Fruit fly (Drosophila melanogaster): ENCODE results near the gene CG15628.

CG15628 gene

dm6 chr2L:4821757-4822156 is at the start of gene CG15628:
CG15628 (plus strand) TSS chr2L:4821774.
- no peak for TF ChIP-seq sv (GFP tag; optimal IDR thresholded peaks at IDR 0.05)
- TF ChIP-seq br (GFP tag; optimal IDR thresholded peaks at IDR 0.05) = no peak
- TF ChIP-seq Dfd (GFP tag; optimal IDR thresholded peaks at IDR 0.05) = peak; percentile 65
- no peak for TF ChIP-seq usp (GFP tag; optimal IDR thresholded peaks at IDR 0.05)
- TF ChIP-seq Dif (GFP tag; optimal IDR thresholded peaks at IDR 0.05; ENCODE audit: partially characterized antibody) = no peak
- no peak for TF ChIP-seq dsf (GFP tag; optimal IDR thresholded peaks at IDR 0.05; ENCODE audit: borderline replicate concordance)
- TF ChIP-seq psq (GFP tag; optimal IDR thresholded peaks at IDR 0.05) = no peak
- TF ChIP-seq Hr83 (GFP tag; optimal IDR thresholded peaks at IDR 0.05; ENCODE audit: poor library complexity, severe bottlenecking) = peak; percentile 42

- peak; percentile 60 for TF ChIP-seq Myc (optimal IDR thresholded peaks at IDR 0.05)
- TF ChIP-seq CrebA (GFP tag; optimal IDR thresholded peaks at IDR 0.05; ENCODE audit: borderline replicate concordance) = no peak
Measured at dm6 chr2L:4793780-4794523, 27.6 kb upstream of the CG15628 start, which contains the start of gene fipi. fipi (minus strand) TSS chr2L:4794044.

dm6 chr2L:4794524-4794804 is 27.1 kb upstream of the CG15628 start, which contains the start of gene CG3294:
CG3294 (plus strand) TSS chr2L:4794549.
- TF ChIP-seq sv (GFP tag; optimal IDR thresholded peaks at IDR 0.05) (no peak), Rel (GFP tag; optimal IDR thresholded peaks at IDR 0.05) (no peak), Rel (tag; optimal IDR thresholded peaks at IDR 0.05) (no peak), HLH106 (tag; optimal IDR thresholded peaks at IDR 0.05) (no peak), Hnf4 (GFP tag; optimal IDR thresholded peaks at IDR 0.05) (no peak)

dm6 chr2L:4797643-4798042 is 23.9 kb upstream of the CG15628 start:
- TF ChIP-seq fru (GFP tag; optimal IDR thresholded peaks at IDR 0.05) (peak; percentile 51), dmrt93B (GFP tag; optimal IDR thresholded peaks at IDR 0.05) (peak; percentile 59), GATAd (GFP tag; optimal IDR thresholded peaks at IDR 0.05) (no peak), HLH106 (tag; optimal IDR thresholded peaks at IDR 0.05) (peak; percentile 80), foxo (GFP tag; optimal IDR thresholded peaks at IDR 0.05) (peak in 1 of 2 experiments; percentile 44), OdsH (GFP tag; optimal IDR thresholded peaks at IDR 0.05) (peak; percentile 1), tai (GFP tag; optimal IDR thresholded peaks at IDR 0.05) (no peak), br (GFP tag; optimal IDR thresholded peaks at IDR 0.05) (peak; percentile 25)

- TF ChIP-seq pan (optimal IDR thresholded peaks at IDR 0.05) (no peak), GATAd (GFP tag; optimal IDR thresholded peaks at IDR 0.05) (no peak), br (GFP tag; optimal IDR thresholded peaks at IDR 0.05) (no peak), lola (GFP tag; optimal IDR thresholded peaks at IDR 0.05) (no peak), h (GFP tag; optimal IDR thresholded peaks at IDR 0.05) (no peak), psq (GFP tag; optimal IDR thresholded peaks at IDR 0.05) (no peak), Hnf4 (GFP tag; optimal IDR thresholded peaks at IDR 0.05) (no peak), brk (GFP tag; optimal IDR thresholded peaks at IDR 0.05) (no peak), jim (GFP tag; optimal IDR thresholded peaks at IDR 0.05) (no peak), dl (GFP tag; optimal IDR thresholded peaks at IDR 0.05; ENCODE audit: insufficient read depth in 1 of 2, partially characterized antibody in 2 of 2) (no peak), Hr83 (GFP tag; optimal IDR thresholded peaks at IDR 0.05; ENCODE audit: poor library complexity, severe bottlenecking) (no peak), usp (GFP tag; optimal IDR thresholded peaks at IDR 0.05) (no peak), Hr78 (GFP tag; optimal IDR thresholded peaks at IDR 0.05) (no peak), dmrt93B (GFP tag; optimal IDR thresholded peaks at IDR 0.05) (no peak), Abd-B (GFP tag; optimal IDR thresholded peaks at IDR 0.05) (no peak), Mio (GFP tag; optimal IDR thresholded peaks at IDR 0.05) (no peak), foxo (GFP tag; optimal IDR thresholded peaks at IDR 0.05) (no peak), CrebA (GFP tag; optimal IDR thresholded peaks at IDR 0.05; ENCODE audit: borderline replicate concordance) (no peak), rgr (GFP tag; optimal IDR thresholded peaks at IDR 0.05) (no peak), Jra (GFP tag; optimal IDR thresholded peaks at IDR 0.05) (no peak)
Measured at dm6 chr2L:4798894-4799293, 22.7 kb upstream of the CG15628 start.
